Fruit fly (Drosophila melanogaster) whole organism, prepupa: ENCODE measurements around the gene CG13088.

Experiments used
- Blimp-1 ChIP-seq: fragments of 200-800 bp; sonication (Bioruptor generic); optimal IDR thresholded peaks from 3 replicates; lab custom pipeline; 2017; ENCODE audit warnings: missing biosample characterization, missing genetic modification characterization, mild to moderate bottlenecking, moderate library complexity, missing genetic modification reagents
- CG10631 ChIP-seq: fragments of 200-800 bp; sonication (Bioruptor generic); optimal IDR thresholded peaks from 2 replicates; lab custom pipeline; 2016; ENCODE audit warnings: missing biosample characterization, missing genetic modification characterization
- CG10669 ChIP-seq: fragments of 200-800 bp; sonication (Bioruptor generic); optimal IDR thresholded peaks from 3 replicates; lab custom pipeline; 2018; ENCODE audit warnings: missing biosample characterization, mild to moderate bottlenecking, missing genetic modification characterization, moderate library complexity
- CG11294 ChIP-seq: fragments of 200-800 bp; sonication (Bioruptor generic); IDR thresholded peaks from 2 replicates; pipeline ENCODE4 v1.3.6; 2022; ENCODE audit warnings: missing biosample characterization, missing genetic modification characterization
- CG11762 ChIP-seq: fragments of 200-800 bp; sonication (Bioruptor generic); optimal IDR thresholded peaks from 3 replicates; lab custom pipeline; 2016; ENCODE audit warnings: missing biosample characterization, missing genetic modification characterization; ENCODE audit not compliant: insufficient read depth
- CG15336 ChIP-seq: fragments of 200-800 bp; sonication (Bioruptor generic); IDR thresholded peaks from 2 replicates; pipeline ENCODE4 v1.3.6; 2022; ENCODE audit warnings: missing biosample characterization, missing genetic modification characterization
- CG16779 ChIP-seq: fragments of 200-800 bp; sonication (Bioruptor generic); optimal IDR thresholded peaks from 3 replicates; lab custom pipeline; 2017; ENCODE audit warnings: missing biosample characterization, mild to moderate bottlenecking, missing genetic modification characterization
- CG3032 ChIP-seq: fragments of 200-800 bp; optimal IDR thresholded peaks from 2 replicates; lab custom pipeline; 2019; ENCODE audit warnings: missing biosample characterization, mild to moderate bottlenecking, missing genetic modification characterization, moderate library complexity
- CG31627 ChIP-seq: fragments of 200-800 bp; sonication (Bioruptor generic); optimal IDR thresholded peaks from 3 replicates; lab custom pipeline; 2016; ENCODE audit warnings: missing biosample characterization, missing genetic modification characterization
- CG32006 ChIP-seq: fragments of 200-800 bp; sonication (Bioruptor generic); optimal IDR thresholded peaks from 3 replicates; lab custom pipeline; 2017; ENCODE audit warnings: missing biosample characterization, mild to moderate bottlenecking, missing genetic modification characterization
- CG34406 ChIP-seq: fragments of 200-800 bp; sonication (Bioruptor generic); optimal IDR thresholded peaks from 3 replicates; lab custom pipeline; 2016; ENCODE audit warnings: missing biosample characterization, missing genetic modification characterization
- CG3919 ChIP-seq: fragments of 200-800 bp; sonication (Bioruptor generic); optimal IDR thresholded peaks from 3 replicates; lab custom pipeline; 2016; ENCODE audit warnings: missing biosample characterization, missing genetic modification characterization
- CG4318 ChIP-seq: fragments of 200-800 bp; sonication (Bioruptor generic); optimal IDR thresholded peaks from 3 replicates; lab custom pipeline; 2017; ENCODE audit warnings: missing biosample characterization, mild to moderate bottlenecking, missing genetic modification characterization
- CG6163 ChIP-seq: fragments of 200-800 bp; sonication (Bioruptor generic); IDR thresholded peaks from 3 replicates; pipeline ENCODE4 v1.3.6; 2022; ENCODE audit warnings: missing biosample characterization, missing genetic modification characterization
- CG6276 ChIP-seq: fragments of 200-800 bp; sonication (Bioruptor generic); optimal IDR thresholded peaks from 2 replicates; lab custom pipeline; 2017; ENCODE audit warnings: missing biosample characterization, mild to moderate bottlenecking, missing genetic modification characterization
- CG6808 ChIP-seq: fragments of 200-800 bp; sonication (Bioruptor generic); optimal IDR thresholded peaks from 3 replicates; lab custom pipeline; 2017; ENCODE audit warnings: missing biosample characterization, missing genetic modification characterization, mild to moderate bottlenecking, moderate library complexity, missing genetic modification reagents
- CG7368 ChIP-seq: fragments of 200-800 bp; sonication (Bioruptor generic); optimal IDR thresholded peaks from 3 replicates; lab custom pipeline; 2016; ENCODE audit warnings: missing biosample characterization, missing genetic modification characterization
- CG8319 ChIP-seq: fragments of 200-800 bp; sonication (Bioruptor generic); optimal IDR thresholded peaks from 3 replicates; lab custom pipeline; 2016; ENCODE audit warnings: missing biosample characterization, missing genetic modification characterization
- CG8632 ChIP-seq: fragments of 200-800 bp; sonication (Bioruptor generic); optimal IDR thresholded peaks from 3 replicates; lab custom pipeline; 2016; ENCODE audit warnings: missing biosample characterization, missing genetic modification characterization
- CG9139 ChIP-seq: fragments of 200-800 bp; sonication (Bioruptor generic); optimal IDR thresholded peaks from 3 replicates; lab custom pipeline; 2017; ENCODE audit warnings: missing biosample characterization, mild to moderate bottlenecking, missing genetic modification characterization
- Eip75B ChIP-seq: fragments of 200-800 bp; sonication (Bioruptor generic); optimal IDR thresholded peaks from 3 replicates; lab custom pipeline; 2016; ENCODE audit warnings: missing biosample characterization, missing genetic modification characterization
- Eip78C ChIP-seq: fragments of 200-800 bp; sonication (Bioruptor generic); peaks from one replicate; lab custom pipeline; 2016; ENCODE audit warnings: missing biosample characterization, missing genetic modification characterization
- Ets96B ChIP-seq: fragments of 200-800 bp; optimal IDR thresholded peaks from 2 replicates; lab custom pipeline; 2019; ENCODE audit warnings: missing biosample characterization, mild to moderate bottlenecking, missing genetic modification characterization, moderate library complexity
- Gug ChIP-seq: fragments of 200-800 bp; sonication (Bioruptor generic); IDR thresholded peaks from 2 replicates; pipeline ENCODE4 v1.3.6; 2022; ENCODE audit warnings: missing biosample characterization, missing genetic modification characterization
- Hr38 ChIP-seq: sonication (Bioruptor generic); optimal IDR thresholded peaks from 2 replicates; lab custom pipeline; 2016; ENCODE audit warnings: missing biosample characterization, missing genetic modification characterization
- Hr4 ChIP-seq: fragments of 200-800 bp; sonication (Bioruptor generic); optimal IDR thresholded peaks from 3 replicates; lab custom pipeline; 2016; ENCODE audit warnings: missing biosample characterization, missing genetic modification characterization
- Lpt ChIP-seq: fragments of 200-800 bp; sonication (Bioruptor generic); optimal IDR thresholded peaks from 3 replicates; lab custom pipeline; 2016; ENCODE audit warnings: missing biosample characterization, missing genetic modification characterization
- OdsH ChIP-seq: fragments of 200-800 bp; sonication (Bioruptor generic); optimal IDR thresholded peaks from 3 replicates; lab custom pipeline; 2016; ENCODE audit warnings: missing biosample characterization, missing genetic modification characterization
- Sox14 ChIP-seq: fragments of 200-800 bp; sonication (Bioruptor generic); optimal IDR thresholded peaks from 3 replicates; lab custom pipeline; 2016; ENCODE audit warnings: missing biosample characterization, missing genetic modification characterization
- achi ChIP-seq: fragments of 200-800 bp; sonication (Bioruptor generic); optimal IDR thresholded peaks from 3 replicates; lab custom pipeline; 2016; ENCODE audit warnings: missing biosample characterization, missing genetic modification characterization
- acj6 ChIP-seq: fragments of 200-800 bp; sonication (Bioruptor generic); optimal IDR thresholded peaks from 3 replicates; lab custom pipeline; 2016; ENCODE audit warnings: missing biosample characterization, missing genetic modification characterization
- cyc ChIP-seq: fragments of 200-800 bp; sonication (Bioruptor generic); optimal IDR thresholded peaks from 3 replicates; lab custom pipeline; 2016; ENCODE audit warnings: missing biosample characterization, missing genetic modification characterization
- dac ChIP-seq: fragments of 200-800 bp; sonication (Bioruptor generic); optimal IDR thresholded peaks from 2 replicates; lab custom pipeline; 2017; ENCODE audit warnings: missing biosample characterization, mild to moderate bottlenecking, missing genetic modification characterization
- eg ChIP-seq: fragments of 200-800 bp; sonication (Bioruptor generic); IDR thresholded peaks from 3 replicates; pipeline ENCODE4 v1.3.6; 2022; ENCODE audit warnings: missing biosample characterization, missing genetic modification characterization
- esn ChIP-seq: fragments of 200-800 bp; sonication (Bioruptor generic); optimal IDR thresholded peaks from 2 replicates; lab custom pipeline; 2016; ENCODE audit warnings: missing biosample characterization, mild to moderate bottlenecking, missing genetic modification characterization, moderate library complexity
- fkh ChIP-seq: fragments of 200-800 bp; sonication (Bioruptor generic); optimal IDR thresholded peaks from 3 replicates; lab custom pipeline; 2017; ENCODE audit warnings: missing biosample characterization, mild to moderate bottlenecking, missing genetic modification characterization, moderate library complexity
- lz ChIP-seq: fragments of 200-800 bp; sonication (Bioruptor generic); optimal IDR thresholded peaks from 3 replicates; lab custom pipeline; 2016; ENCODE audit warnings: missing biosample characterization, missing genetic modification characterization
- net ChIP-seq: fragments of 200-800 bp; sonication (Bioruptor generic); optimal IDR thresholded peaks from 3 replicates; lab custom pipeline; 2016; ENCODE audit warnings: missing biosample characterization, missing genetic modification characterization
- salr ChIP-seq, 2 experiments: fragments of 200-800 bp; sonication (Bioruptor generic); optimal IDR thresholded peaks; 3 replicates each; lab custom pipeline; 2016 to 2018; ENCODE audit warnings: missing biosample characterization in 2 of 2, missing genetic modification characterization in 2 of 2, mild to moderate bottlenecking in 1 of 2
- spab ChIP-seq: fragments of 200-800 bp; sonication (Bioruptor generic); optimal IDR thresholded peaks from 2 replicates; lab custom pipeline; 2017; ENCODE audit warnings: missing biosample characterization, mild to moderate bottlenecking, missing genetic modification characterization, missing genetic modification reagents
- svp ChIP-seq: fragments of 200-800 bp; sonication (Bioruptor generic); peaks from one replicate; lab custom pipeline; 2016; ENCODE audit warnings: missing biosample characterization, missing genetic modification characterization
- topi ChIP-seq: fragments of 200-800 bp; sonication (Bioruptor generic); optimal IDR thresholded peaks from 3 replicates; lab custom pipeline; 2016; ENCODE audit warnings: missing biosample characterization, missing genetic modification characterization

Gene CG13088

dm6 chr2L:8490439-8490838, 1.7 kb downstream of the CG13088 start, which contains the start of gene CG43400:
TSS of gene CG43400 (plus strand) at chr2L:8490739.
- TF ChIP-seq CG10669 (GFP tag; lab: Kevin White, UChicago) (no peak), Blimp-1 (GFP tag; lab: Kevin White, UChicago) (no peak), CG34406 (GFP tag; lab: Kevin White, UChicago) (no peak), Eip75B (no peak), Gug (GFP tag; lab: Robert Waterston, UW) (no peak), acj6 (GFP tag; lab: Kevin White, UChicago) (no peak), Lpt (GFP tag; lab: Kevin White, UChicago) (no peak), Eip78C (no peak), CG3919 (GFP tag; lab: Kevin White, UChicago) (no peak), CG9139 (GFP tag; lab: Kevin White, UChicago) (no peak), eg (GFP tag; lab: Robert Waterston, UW) (no peak)
- TF ChIP-seq, all 60 proteins: peak for 0

DNA sequence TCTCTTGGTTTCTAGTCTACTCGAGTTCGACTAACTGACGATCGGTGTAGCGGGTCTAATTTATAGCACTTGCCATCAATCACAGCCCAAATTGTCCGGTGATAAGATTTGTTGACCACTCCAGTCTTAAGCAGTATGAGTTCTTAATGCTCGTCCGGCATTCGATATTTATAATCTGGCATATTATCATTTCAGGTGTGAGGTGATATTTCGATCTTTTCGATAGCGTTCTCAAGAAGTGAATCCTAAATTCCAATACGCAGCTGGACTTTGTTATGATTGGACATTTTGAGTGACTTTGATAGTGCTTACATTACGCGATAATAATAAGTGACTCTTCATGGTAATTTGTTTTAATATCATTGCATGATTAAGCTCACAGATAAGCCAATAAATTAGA, 7.5 kb downstream of the CG13088 start, which contains the start of gene Bace:
TSS of gene Bace (minus strand) at position 39 of the 400 bp plus-strand sequence.
- TF ChIP-seq svp (GFP tag; lab: Kevin White, UChicago) (no peak), CG6276 (GFP tag; lab: Kevin White, UChicago) (no peak), CG10631 (GFP tag; lab: Kevin White, UChicago) (no peak), CG31627 (GFP tag; lab: Kevin White, UChicago) (no peak), lz (GFP tag; lab: Kevin White, UChicago) (no peak), esn (GFP tag; lab: Kevin White, UChicago) (no peak), CG3919 (GFP tag; lab: Kevin White, UChicago) (no peak), salr (GFP tag; optimal IDR thresholded peaks at IDR 0.05; lab: Kevin White, UChicago) (no peak), achi (GFP tag; lab: Kevin White, UChicago) (no peak)

DNA sequence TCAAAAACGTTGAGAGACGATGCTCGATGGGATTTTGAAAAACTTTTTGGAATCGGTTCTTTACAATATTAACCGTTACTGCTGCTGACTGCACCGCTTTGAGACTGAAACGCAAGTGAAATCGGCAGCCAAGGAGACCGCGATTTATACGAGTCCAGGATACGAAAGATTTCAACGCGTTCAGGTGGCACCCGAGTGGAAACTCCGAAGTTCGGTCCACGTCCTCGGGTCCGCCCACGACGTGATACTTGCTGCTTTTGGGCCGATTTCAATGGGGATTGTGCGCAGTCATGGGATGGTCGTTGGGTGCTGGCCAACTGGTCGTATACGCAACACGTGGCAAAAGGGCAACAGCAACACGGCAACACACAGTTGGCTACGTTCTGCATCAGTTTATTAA, 17.9 kb downstream of the CG13088 start, which contains the start of gene Dh31:
TSS of gene Dh31 (minus strand) at position 117 of the 400 bp plus-strand sequence.
- TF ChIP-seq CG3032 (tag; lab: Kevin White, UChicago) = no peak
- no peak for TF ChIP-seq CG11294 (GFP tag; lab: Robert Waterston, UW)
- TF ChIP-seq esn (GFP tag; lab: Kevin White, UChicago) = no peak
- TF ChIP-seq topi = no peak
- TF ChIP-seq CG8632 = no peak
- TF ChIP-seq CG10631 (GFP tag; lab: Kevin White, UChicago) = no peak

DNA sequence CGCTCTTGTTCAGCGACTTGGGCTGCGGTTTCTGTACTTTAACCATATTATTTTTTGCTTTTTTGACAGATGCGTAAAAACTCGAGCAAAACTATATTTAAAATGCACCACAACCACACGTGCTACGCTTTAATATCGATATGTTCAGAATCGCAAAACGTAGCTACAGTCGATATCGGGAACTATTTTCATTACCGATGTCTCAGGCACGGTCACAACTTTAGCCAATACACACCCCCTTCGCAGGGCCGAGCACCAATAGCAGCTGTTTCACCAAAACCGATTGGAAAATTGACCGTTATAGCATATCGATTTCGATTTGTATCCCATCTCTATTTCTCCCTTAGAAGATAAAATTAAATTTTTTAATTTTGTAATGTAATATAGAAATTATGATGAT, 22.9 kb downstream of the CG13088 start, which contains the start of gene CG13096:
TSS of gene CG13096 (minus strand) at position 144 of the 400 bp plus-strand sequence.
- no peak for TF ChIP-seq CG15336
- no peak for TF ChIP-seq fkh (GFP tag; lab: Kevin White, UChicago)

DNA sequence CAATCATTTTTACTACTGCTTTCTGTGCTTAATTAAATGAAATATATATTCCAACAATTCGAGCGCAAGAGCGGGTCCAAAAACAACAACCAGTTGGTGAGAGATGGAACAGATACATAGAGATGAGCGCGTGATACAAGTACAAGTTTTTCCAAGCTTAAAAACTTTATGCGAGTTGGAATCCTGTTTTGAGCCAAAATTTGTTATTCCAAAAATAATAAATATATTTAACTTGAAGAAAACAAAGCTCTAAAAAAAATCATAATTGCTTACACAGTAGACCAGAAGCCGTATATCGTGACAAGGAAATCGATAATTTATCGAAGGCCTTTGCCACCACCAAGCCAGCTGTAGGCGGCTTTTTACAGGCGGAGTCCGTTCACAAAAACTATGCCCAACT, 26.0 kb downstream of the CG13088 start, which contains the start of the genes CG13097 and PIG-U:
TSS of gene CG13097 (minus strand) at position 121 of the 400 bp plus-strand sequence.
TSS of gene PIG-U (plus strand) at position 349 of the 400 bp plus-strand sequence.
- TF ChIP-seq CG8319 (GFP tag; lab: Kevin White, UChicago) (peak; percentile 62), spab (GFP tag; lab: Kevin White, UChicago) (no peak), CG6808 (GFP tag; lab: Kevin White, UChicago) (no peak), cyc (peak; percentile 87), Hr4 (GFP tag; lab: Kevin White, UChicago) (no peak), CG16779 (no peak), lz (GFP tag; lab: Kevin White, UChicago) (peak; percentile 88), CG9139 (GFP tag; lab: Kevin White, UChicago) (no peak), Blimp-1 (GFP tag; lab: Kevin White, UChicago) (no peak), CG10669 (GFP tag; lab: Kevin White, UChicago) (no peak), fkh (GFP tag; lab: Kevin White, UChicago) (peak; percentile 79), dac (GFP tag; lab: Kevin White, UChicago) (no peak), CG3032 (tag; lab: Kevin White, UChicago) (peak; percentile 78), CG7368 (GFP tag; lab: Kevin White, UChicago) (no peak), Sox14 (GFP tag; lab: Kevin White, UChicago) (no peak), CG11762 (GFP tag; lab: Kevin White, UChicago) (peak; percentile 68), Gug (GFP tag; lab: Robert Waterston, UW) (peak; percentile 70), Eip75B (no peak), net (GFP tag; lab: Kevin White, UChicago) (no peak), OdsH (GFP tag; lab: Kevin White, UChicago) (peak; percentile 85), Eip78C (peak; percentile 94), Hr38 (GFP tag; lab: Kevin White, UChicago) (no peak), CG6163 (GFP tag; lab: Robert Waterston, UW) (no peak; the same call in 1 of the 3 replicates), CG32006 (GFP tag; lab: Kevin White, UChicago) (no peak), Ets96B (tag; lab: Kevin White, UChicago) (peak; percentile 66), CG10631 (GFP tag; lab: Kevin White, UChicago) (peak; percentile 87), CG4318 (GFP tag; lab: Kevin White, UChicago) (no peak), CG31627 (GFP tag; lab: Kevin White, UChicago) (peak; percentile 83)
